Worm (Caenorhabditis elegans): ENCODE results near the gene F14H8.2.

F14H8.2 gene

ce11 chrV:14992627-14993117, 27.5 kb downstream of the F14H8.2 start, which contains the start of gene T01C3.3:
TSS of gene T01C3.3 (minus strand) at chrV:14992677.
- no peak for TF ChIP-seq elt-1 (tag; optimal IDR thresholded peaks at IDR 0.05)
- no peak for TF ChIP-seq ztf-1 (GFP tag; conservative IDR thresholded peaks at IDR 0.05)
- no peak for TF ChIP-seq unc-39 (tag; optimal IDR thresholded peaks at IDR 0.05)
- TF ChIP-seq alr-1 (tag; optimal IDR thresholded peaks at IDR 0.05): no peak
- no peak for TF ChIP-seq sem-4 (tag; optimal IDR thresholded peaks at IDR 0.05)
- TF ChIP-seq mdl-1 (tag; optimal IDR thresholded peaks at IDR 0.05): no peak

- TF ChIP-seq nhr-77 (tag; optimal IDR thresholded peaks at IDR 0.05): no peak
- TF ChIP-seq sma-9 (GFP tag; optimal IDR thresholded peaks at IDR 0.05): no peak
- no peak for TF ChIP-seq sma-9 (tag; optimal IDR thresholded peaks at IDR 0.05)
- TF ChIP-seq mab-5 (tag; optimal IDR thresholded peaks at IDR 0.05): no peak
- TF ChIP-seq nhr-21 (tag; optimal IDR thresholded peaks at IDR 0.05): no peak
- no peak for TF ChIP-seq fos-1 (tag; optimal IDR thresholded peaks at IDR 0.05)
- TF ChIP-seq ceh-16 (tag; optimal IDR thresholded peaks at IDR 0.05): no peak
- no peak for TF ChIP-seq skn-1 (tag; optimal IDR thresholded peaks at IDR 0.05)
- TF ChIP-seq ama-1 (optimal IDR thresholded peaks at IDR 0.05): no peak
- no peak for TF ChIP-seq nhr-12 (tag; optimal IDR thresholded peaks at IDR 0.05)
- TF ChIP-seq unc-39 (tag; optimal IDR thresholded peaks at IDR 0.05): no peak
- TF ChIP-seq sma-3 (GFP tag; optimal IDR thresholded peaks at IDR 0.05): no peak
- no peak for TF ChIP-seq unc-62 (GFP tag; optimal IDR thresholded peaks at IDR 0.05)
- no peak for TF ChIP-seq nhr-23 (tag; optimal IDR thresholded peaks at IDR 0.05)
- no peak for TF ChIP-seq ceh-82 (tag; optimal IDR thresholded peaks at IDR 0.05)
- TF ChIP-seq snpc-4 (tag; optimal IDR thresholded peaks at IDR 0.05): no peak
These were observed 28.6 kb downstream of the F14H8.2 start for ce11 chrV:14991489-14991888.

- TF ChIP-seq gmeb-1 (tag; optimal IDR thresholded peaks at IDR 0.05) (peak; percentile 82), ceh-82 (tag; optimal IDR thresholded peaks at IDR 0.05) (no peak), unc-39 (tag; optimal IDR thresholded peaks at IDR 0.05) (no peak), peb-1 (tag; optimal IDR thresholded peaks at IDR 0.05) (no peak), lsy-2 (tag; optimal IDR thresholded peaks at IDR 0.05) (peak in 1 of 2 experiments; percentile 67), alr-1 (tag; optimal IDR thresholded peaks at IDR 0.05) (no peak), nhr-25 (tag; optimal IDR thresholded peaks at IDR 0.05) (peak; percentile 6), unc-55 (GFP tag; optimal IDR thresholded peaks at IDR 0.05) (peak; percentile 69), sma-9 (GFP tag; optimal IDR thresholded peaks at IDR 0.05) (peak; percentile 21), sma-9 (tag; optimal IDR thresholded peaks at IDR 0.05) (no peak), R02D3.7 (tag; optimal IDR thresholded peaks at IDR 0.05) (peak; percentile 84), nhr-129 (tag; optimal IDR thresholded peaks at IDR 0.05) (peak; percentile 12), crh-2 (tag; optimal IDR thresholded peaks at IDR 0.05) (peak; percentile 13)
These were observed 29.3 kb downstream of the F14H8.2 start, which contains the start of the genes cdt-2 and T01C3.2 for ce11 chrV:14990843-14991242. TSS of gene cdt-2 (minus strand) at chrV:14991126. TSS of gene T01C3.2 (plus strand) at chrV:14991168.

ce11 chrV:14984593-14984992, 35.5 kb downstream of the F14H8.2 start, which contains the start of gene F02D8.4:
TSS of gene F02D8.4 (plus strand) at chrV:14984893.
- TF ChIP-seq dmd-4 (tag; optimal IDR thresholded peaks at IDR 0.05): no peak
- no peak for TF ChIP-seq nhr-129 (tag; optimal IDR thresholded peaks at IDR 0.05)
- TF ChIP-seq elt-1 (tag; optimal IDR thresholded peaks at IDR 0.05): no peak
- no peak for TF ChIP-seq ztf-4 (tag; optimal IDR thresholded peaks at IDR 0.05)
- no peak for TF ChIP-seq zag-1 (tag; optimal IDR thresholded peaks at IDR 0.05)
- TF ChIP-seq C34F6.9 (tag; optimal IDR thresholded peaks at IDR 0.05): peak; percentile 4

ce11 chrV:14979937-14980336, 40.2 kb downstream of the F14H8.2 start, which contains the start of gene xbx-1:
TSS of gene xbx-1 (plus strand) at chrV:14980237.
- TF ChIP-seq nhr-21 (tag; optimal IDR thresholded peaks at IDR 0.05) (no peak), nhr-77 (tag; optimal IDR thresholded peaks at IDR 0.05) (no peak), unc-62 (GFP tag; optimal IDR thresholded peaks at IDR 0.05) (no peak), ceh-16 (tag; optimal IDR thresholded peaks at IDR 0.05) (no peak), mab-5 (tag; optimal IDR thresholded peaks at IDR 0.05) (no peak), nhr-11 (tag; optimal IDR thresholded peaks at IDR 0.05) (no peak), nhr-10 (tag; optimal IDR thresholded peaks at IDR 0.05) (no peak), ama-1 (optimal IDR thresholded peaks at IDR 0.05) (no peak), gmeb-1 (tag; optimal IDR thresholded peaks at IDR 0.05) (no peak), unc-39 (tag; optimal IDR thresholded peaks at IDR 0.05) (no peak), nhr-12 (tag; optimal IDR thresholded peaks at IDR 0.05) (no peak), alr-1 (tag; optimal IDR thresholded peaks at IDR 0.05) (no peak), skn-1 (tag; optimal IDR thresholded peaks at IDR 0.05) (no peak), R02D3.7 (tag; optimal IDR thresholded peaks at IDR 0.05) (no peak), nhr-23 (tag; optimal IDR thresholded peaks at IDR 0.05) (no peak), C34F6.9 (tag; optimal IDR thresholded peaks at IDR 0.05) (no peak), ZK546.5 (tag; optimal IDR thresholded peaks at IDR 0.05) (no peak), ztf-1 (GFP tag; conservative IDR thresholded peaks at IDR 0.05) (no peak), Y55F3AM.14 (GFP tag; optimal IDR thresholded peaks at IDR 0.05) (no peak)

Measured in whole organism, L2 larva.